Fruit fly (Drosophila melanogaster): Measurements from ENCODE around the gene Coprox.

dm6 chr2L:6960165-6960564, 4.1 kb upstream of the Coprox start, which contains the start of the genes Atac1 and Hmgcl:
- TF ChIP-seq insv (optimal IDR thresholded peaks at IDR 0.05) (no peak), h (optimal IDR thresholded peaks at IDR 0.05) (no peak), Sin3A (optimal IDR thresholded peaks at IDR 0.05) (no peak)
